Fruit fly (Drosophila melanogaster): ENCODE measurements around the gene CIA30.

The CIA30 gene

DNA sequence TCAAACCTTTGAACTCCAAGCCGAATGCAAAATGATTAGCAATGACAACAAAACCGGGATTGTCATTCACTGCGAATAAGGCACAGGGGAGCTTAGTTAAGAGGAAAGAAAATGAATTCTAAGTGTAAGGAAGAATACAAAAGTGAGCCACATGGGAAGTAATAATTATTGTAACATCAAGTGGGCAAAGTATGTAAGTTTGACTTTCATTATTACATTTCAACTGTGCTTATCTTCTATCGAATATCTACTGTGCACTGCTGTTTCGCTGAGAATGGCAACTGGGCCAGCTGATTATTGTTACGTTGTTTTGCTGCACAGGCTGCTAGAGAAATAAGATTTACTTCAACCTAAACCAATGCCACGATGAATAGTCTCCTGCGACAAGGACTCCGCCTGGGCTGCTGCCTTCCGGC lies at the start of gene CIA30, which contains the start of gene CG7601:
TSS of gene CIA30 (plus strand) at position 288 of the 416 bp plus-strand sequence.
TSS of gene CG7601 (minus strand) at position 68 of the 416 bp plus-strand sequence.
- peak; percentile 100 for TF ChIP-seq CG11294 (GFP tag; IDR thresholded peaks at IDR 0.05)
- TF ChIP-seq esn (GFP tag; optimal IDR thresholded peaks at IDR 0.05), result peak; percentile 99
- peak; percentile 99 for TF ChIP-seq Eip75B (GFP tag; optimal IDR thresholded peaks at IDR 0.05)
- peak; percentile 98 for TF ChIP-seq dac (GFP tag; optimal IDR thresholded peaks at IDR 0.05)
- peak; percentile 98 for TF ChIP-seq vri (GFP tag; optimal IDR thresholded peaks at IDR 0.05)
- TF ChIP-seq Ets21C (GFP tag; optimal IDR thresholded peaks at IDR 0.05), result peak; percentile 99
- TF ChIP-seq CG6276 (GFP tag; optimal IDR thresholded peaks at IDR 0.05), result peak; percentile 98
- peak; percentile 100 for TF ChIP-seq topi (GFP tag; optimal IDR thresholded peaks at IDR 0.05)
- peak; percentile 98 for TF ChIP-seq CG6808 (GFP tag; optimal IDR thresholded peaks at IDR 0.05)
- TF ChIP-seq pdm3 (GFP tag; optimal IDR thresholded peaks at IDR 0.05), result peak; percentile 99
- no peak for TF ChIP-seq fkh (GFP tag; optimal IDR thresholded peaks at IDR 0.05)
- TF ChIP-seq CG10631 (GFP tag; optimal IDR thresholded peaks at IDR 0.05), result peak; percentile 99
- peak; percentile 98 for TF ChIP-seq net (GFP tag; optimal IDR thresholded peaks at IDR 0.05)
- peak; percentile 99 for TF ChIP-seq Hr4 (GFP tag; optimal IDR thresholded peaks at IDR 0.05)
- peak; percentile 98 for TF ChIP-seq CG32006 (GFP tag; optimal IDR thresholded peaks at IDR 0.05)
- TF ChIP-seq Sox14 (GFP tag; optimal IDR thresholded peaks at IDR 0.05), result peak; percentile 99
- peak; percentile 98 for TF ChIP-seq CG1621 (tag; optimal IDR thresholded peaks at IDR 0.05)
- peak; percentile 99 for TF ChIP-seq Hr39 (GFP tag; optimal IDR thresholded peaks at IDR 0.05)
- TF ChIP-seq Gug (GFP tag; IDR thresholded peaks at IDR 0.05), result peak; percentile 100
- peak; percentile 100 for TF ChIP-seq CG8119 (GFP tag; IDR thresholded peaks at IDR 0.05)
- peak; percentile 99 for TF ChIP-seq CG3919 (GFP tag; optimal IDR thresholded peaks at IDR 0.05)
- TF ChIP-seq Smox (GFP tag; optimal IDR thresholded peaks at IDR 0.05), result peak; percentile 99
- peak; percentile 99 for TF ChIP-seq CG31627 (GFP tag; optimal IDR thresholded peaks at IDR 0.05)
- peak; percentile 100 for TF ChIP-seq CG11902 (GFP tag; optimal IDR thresholded peaks at IDR 0.05)
- peak; percentile 95 for TF ChIP-seq Eip93F (GFP tag; optimal IDR thresholded peaks at IDR 0.05)
- peak; percentile 98 for TF ChIP-seq CG34406 (GFP tag; optimal IDR thresholded peaks at IDR 0.05)
- TF ChIP-seq Blimp-1 (GFP tag; optimal IDR thresholded peaks at IDR 0.05), result peak; percentile 96
- peak; percentile 99 for TF ChIP-seq Met (GFP tag; optimal IDR thresholded peaks at IDR 0.05)
- peak; percentile 98 for TF ChIP-seq achi (GFP tag; optimal IDR thresholded peaks at IDR 0.05)
- peak; percentile 99 for TF ChIP-seq CG6792 (GFP tag; optimal IDR thresholded peaks at IDR 0.05)
- TF ChIP-seq Sox102F (GFP tag; optimal IDR thresholded peaks at IDR 0.05), result peak; percentile 98
- TF ChIP-seq cyc (GFP tag; optimal IDR thresholded peaks at IDR 0.05), result peak; percentile 100
- peak; percentile 98 for TF ChIP-seq CG9139 (GFP tag; optimal IDR thresholded peaks at IDR 0.05)
- TF ChIP-seq CG3032 (tag; optimal IDR thresholded peaks at IDR 0.05), result peak; percentile 99
- peak; percentile 100 for TF ChIP-seq svp (GFP tag)
- peak; percentile 100 for TF ChIP-seq Eip78C (GFP tag)
- peak; percentile 100 for TF ChIP-seq eg (GFP tag; IDR thresholded peaks at IDR 0.05)
- peak; percentile 99 for TF ChIP-seq dsx (GFP tag; optimal IDR thresholded peaks at IDR 0.05; ENCODE audit: poor library complexity, severe bottlenecking)
- TF ChIP-seq Sox15 (GFP tag; optimal IDR thresholded peaks at IDR 0.05), result peak; percentile 99
- TF ChIP-seq CG8632 (GFP tag; optimal IDR thresholded peaks at IDR 0.05), result peak; percentile 97
- peak; percentile 98 for TF ChIP-seq Lpt (GFP tag; optimal IDR thresholded peaks at IDR 0.05)
- peak; percentile 96 to 98 for TF ChIP-seq ss (GFP tag; optimal IDR thresholded peaks at IDR 0.05)
- TF ChIP-seq CG4318 (GFP tag; optimal IDR thresholded peaks at IDR 0.05), result peak; percentile 97
- TF ChIP-seq lz (GFP tag; optimal IDR thresholded peaks at IDR 0.05), result peak; percentile 99
- TF ChIP-seq fd85E (GFP tag; optimal IDR thresholded peaks at IDR 0.05), result peak; percentile 96
- peak; percentile 99 for TF ChIP-seq spab (GFP tag; optimal IDR thresholded peaks at IDR 0.05)
- TF ChIP-seq Hr38 (GFP tag; optimal IDR thresholded peaks at IDR 0.05), result peak; percentile 98
- peak; percentile 99 for TF ChIP-seq CG11762 (GFP tag; optimal IDR thresholded peaks at IDR 0.05; ENCODE audit: insufficient read depth)
- peak; percentile 99 for TF ChIP-seq OdsH (GFP tag; optimal IDR thresholded peaks at IDR 0.05)
- TF ChIP-seq acj6 (GFP tag; optimal IDR thresholded peaks at IDR 0.05), result peak; percentile 99
- peak; percentile 98 for TF ChIP-seq fd59A (GFP tag; optimal IDR thresholded peaks at IDR 0.05)
- peak; percentile 96 to 97 for TF ChIP-seq salr (GFP tag; optimal IDR thresholded peaks at IDR 0.05)

Measured in whole organism, prepupa.